Fruit fly (Drosophila melanogaster) whole organism, pupa: ENCODE results near the gene Rdh.
A peak's percentile ranks its signal among the peaks of the same experiment; 100 is the strongest.

Experiments
- CG12605 ChIP-seq: fragments of 200-800 bp; sonication (Bioruptor generic); IDR thresholded peaks from 2 replicates; pipeline ENCODE4 v1.3.6; 2022; ENCODE audit warnings: missing biosample characterization, missing genetic modification characterization
- CG13204 ChIP-seq: fragments of 200-800 bp; sonication (Bioruptor generic); optimal IDR thresholded peaks from 2 replicates; lab custom pipeline; 2018; ENCODE audit warnings: missing biosample characterization, mild to moderate bottlenecking, missing genetic modification characterization, moderate library complexity
- CG15710 ChIP-seq: fragments of 200-800 bp; sonication (Bioruptor generic); optimal IDR thresholded peaks from 2 replicates; lab custom pipeline; 2018; ENCODE audit warnings: missing biosample characterization, mild to moderate bottlenecking, missing genetic modification characterization, moderate library complexity
- CG4496 ChIP-seq: fragments of 200-800 bp; sonication (Bioruptor generic); IDR thresholded peaks from 3 replicates; pipeline ENCODE4 v1.3.6; 2022; ENCODE audit warnings: missing biosample characterization, missing genetic modification characterization
- D1 ChIP-seq: fragments of 200-800 bp; sonication (Bioruptor generic); optimal IDR thresholded peaks from 2 replicates; lab custom pipeline; 2018; ENCODE audit warnings: missing biosample characterization, mild to moderate bottlenecking, missing genetic modification characterization, moderate library complexity
- Pif1A ChIP-seq: fragments of 200-800 bp; sonication (Bioruptor generic); optimal IDR thresholded peaks from 3 replicates; lab custom pipeline; 2016; ENCODE audit warnings: missing biosample characterization, missing genetic modification characterization
- Snoo ChIP-seq: fragments of 200-800 bp; sonication (Bioruptor generic); optimal IDR thresholded peaks from 3 replicates; lab custom pipeline; 2017; ENCODE audit warnings: missing biosample characterization, mild to moderate bottlenecking, missing genetic modification characterization, inconsistent platforms
- gl ChIP-seq: fragments of 200-800 bp; sonication (Bioruptor generic); optimal IDR thresholded peaks from 2 replicates; lab custom pipeline; 2018; ENCODE audit warnings: missing biosample characterization, mild to moderate bottlenecking, missing genetic modification characterization

dm6 chr3L:3782584-3783218 lies 42.5 kb upstream of the Rdh start:
- TF ChIP-seq CG15710 (tag; lab: Kevin White, UChicago) (no peak), Pif1A (no peak), CG12605 (no peak), CG13204 (no peak), D1 (tag; lab: Kevin White, UChicago) (no peak), Snoo (no peak), gl (tag; lab: Kevin White, UChicago) (peak; percentile 19), CG4496 (no peak)
